Fruit fly (Drosophila melanogaster): ENCODE data around the gene MED11.

Gene MED11

DNA sequence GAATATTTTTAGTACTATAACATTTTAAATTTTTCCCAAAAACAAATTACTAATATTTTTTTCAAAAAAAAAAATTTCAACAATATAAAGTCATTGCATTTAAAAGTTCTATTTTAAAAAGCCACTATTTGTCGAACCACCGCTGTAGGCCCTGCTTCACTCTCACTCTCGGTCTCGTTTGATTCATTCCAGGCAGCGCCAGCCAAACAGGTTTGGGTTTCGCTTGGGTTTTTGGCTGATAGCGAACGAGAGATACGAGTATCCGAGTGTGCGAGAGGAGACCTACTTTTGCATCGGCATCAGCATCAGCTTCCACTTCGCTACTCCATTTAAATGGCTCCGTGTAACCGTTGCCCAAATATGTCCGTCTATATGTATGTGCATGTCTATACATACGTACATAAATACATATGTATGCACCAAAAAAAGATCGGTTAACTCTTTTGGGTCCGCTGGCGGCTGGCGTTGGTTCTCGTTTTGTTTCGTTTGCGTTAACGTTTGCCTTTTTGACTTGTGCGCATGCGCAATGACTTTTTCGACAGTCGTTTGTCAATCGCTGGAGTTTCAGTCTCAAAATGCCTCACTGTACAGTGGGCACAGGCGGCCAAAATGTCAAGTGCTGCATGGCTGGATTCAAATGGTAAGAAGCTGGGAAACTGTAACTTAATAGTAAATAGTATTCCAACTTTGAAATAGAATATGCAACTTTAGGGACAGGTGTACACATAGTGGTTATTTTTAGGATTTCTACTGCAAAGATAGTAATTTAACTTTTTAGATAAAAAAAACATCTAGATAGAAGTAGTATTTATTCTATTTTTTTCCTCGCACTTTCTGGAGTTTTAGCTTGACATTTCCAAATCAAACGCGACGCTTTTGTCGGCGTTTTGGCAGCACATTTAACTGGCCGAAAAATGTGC, 23.4 kb downstream of the MED11 start (continued):
- TF ChIP-seq CG34422 (GFP tag; IDR thresholded peaks at IDR 0.05) (0 out of 3 replicates have a peak, but pooled peaks have one; percentile 54), cad (GFP tag; optimal IDR thresholded peaks at IDR 0.05) (no peak), gsb (GFP tag; IDR thresholded peaks at IDR 0.05) (peak; percentile 49; the same call in 1 of the 2 replicates), row (GFP tag; IDR thresholded peaks at IDR 0.05) (peak; percentile 79), CkIIα-i1 (GFP tag; IDR thresholded peaks at IDR 0.05) (no peak), ase (GFP tag; IDR thresholded peaks at IDR 0.05) (0 out of 3 replicates have a peak, but pooled peaks have one; percentile 32), CG4328 (GFP tag; optimal IDR thresholded peaks at IDR 0.05) (no peak), ewg (GFP tag; optimal IDR thresholded peaks at IDR 0.05) (peak; percentile 70), gce (GFP tag; IDR thresholded peaks at IDR 0.05) (peak; percentile 30; the same call in 1 of the 3 replicates), Deaf1 (tag; optimal IDR thresholded peaks at IDR 0.05) (peak; percentile 30), danr (GFP tag; IDR thresholded peaks at IDR 0.05) (0 out of 2 replicates have a peak, but pooled peaks have one; percentile 26), nom (GFP tag; optimal IDR thresholded peaks at IDR 0.05) (no peak), CrebB (tag; optimal IDR thresholded peaks at IDR 0.05) (no peak), Eip74EF (GFP tag; optimal IDR thresholded peaks at IDR 0.05) (peak in 1 of 2 experiments; percentile 56), CG2129 (GFP tag; IDR thresholded peaks at IDR 0.05; ENCODE audit: partially characterized antibody) (no peak), CG13775 (GFP tag; optimal IDR thresholded peaks at IDR 0.05) (peak; percentile 39), Dll (GFP tag; IDR thresholded peaks at IDR 0.05; ENCODE audit: partially characterized antibody) (no peak), CG2199 (GFP tag; IDR thresholded peaks at IDR 0.05) (no peak), pros (GFP tag; optimal IDR thresholded peaks at IDR 0.05) (no peak), D (optimal IDR thresholded peaks at IDR 0.05) (no peak), D (GFP tag; optimal IDR thresholded peaks at IDR 0.05) (peak; percentile 5), HmgZ (tag; optimal IDR thresholded peaks at IDR 0.05) (peak; percentile 39), CG17612 (GFP tag; IDR thresholded peaks at IDR 0.05) (0 out of 2 replicates have a peak, but pooled peaks have one; percentile 34), kni (GFP tag; optimal IDR thresholded peaks at IDR 0.05) (peak; percentile 65), sens (GFP tag) (peak; percentile 89), fd96Cb (tag; optimal IDR thresholded peaks at IDR 0.05) (peak; percentile 72), slp2 (GFP tag; optimal IDR thresholded peaks at IDR 0.05) (peak; percentile 19), CG14014 (GFP tag; IDR thresholded peaks at IDR 0.05) (peak; percentile 5; the same call in 1 of the 2 replicates), Bteb2 (GFP tag; optimal IDR thresholded peaks at IDR 0.05) (peak; percentile 57), sima (GFP tag; optimal IDR thresholded peaks at IDR 0.05) (no peak), CG12236 (GFP tag; optimal IDR thresholded peaks at IDR 0.05) (no peak), BtbVII (GFP tag; optimal IDR thresholded peaks at IDR 0.05) (peak; percentile 62), sug (tag; optimal IDR thresholded peaks at IDR 0.05) (peak; percentile 44), CG17186 (GFP tag; optimal IDR thresholded peaks at IDR 0.05) (no peak), Jarid2 (GFP tag; optimal IDR thresholded peaks at IDR 0.05) (peak; percentile 47), Lpt (GFP tag; optimal IDR thresholded peaks at IDR 0.05) (no peak), pho (GFP tag; optimal IDR thresholded peaks at IDR 0.05) (peak; percentile 40), Ptx1 (GFP tag; IDR thresholded peaks at IDR 0.05) (peak; percentile 85), jigr1 (GFP tag; IDR thresholded peaks at IDR 0.05) (0 out of 3 replicates have a peak, but pooled peaks have one; percentile 58), fru (optimal IDR thresholded peaks at IDR 0.05) (no peak), Dref (GFP tag; IDR thresholded peaks at IDR 0.05) (no peak), NC2β (GFP tag; optimal IDR thresholded peaks at IDR 0.05) (no peak), sisA (GFP tag; IDR thresholded peaks at IDR 0.05) (peak; percentile 45; the same call in 1 of the 2 replicates), CG1603 (tag; optimal IDR thresholded peaks at IDR 0.05) (peak; percentile 28), zen2 (GFP tag; IDR thresholded peaks at IDR 0.05; ENCODE audit: partially characterized antibody) (no peak), ab (GFP tag; optimal IDR thresholded peaks at IDR 0.05) (no peak), trh (GFP tag; optimal IDR thresholded peaks at IDR 0.05) (no peak), stwl (tag; optimal IDR thresholded peaks at IDR 0.05) (no peak), Antp (GFP tag; optimal IDR thresholded peaks at IDR 0.05) (peak; percentile 55)
